Worm (Caenorhabditis elegans) whole organism, L1 larva: ENCODE measurements around the gene W07G4.8.
A peak's percentile ranks its signal among the peaks of the same experiment; 100 is the strongest.

Experiments
- C04F5.9 ChIP-seq: sonication (generic microtip); optimal IDR thresholded peaks from 2 replicates; lab custom pipeline; 2016; ENCODE audit warnings: missing genetic modification characterization, missing compliant biosample characterization
- C16A3.4 ChIP-seq: fragments of 150-350 bp; optimal IDR thresholded peaks from 2 replicates; lab custom pipeline; 2014; ENCODE audit warnings: missing biosample characterization, missing genetic modification characterization
- C34B4.2 ChIP-seq: sonication (generic microtip); optimal IDR thresholded peaks from 2 replicates; lab custom pipeline; 2017; ENCODE audit warnings: mild to moderate bottlenecking, missing genetic modification characterization, missing compliant biosample characterization
- F16B12.6 ChIP-seq: fragments of 150-350 bp; optimal IDR thresholded peaks from 2 replicates; lab custom pipeline; 2014; ENCODE audit warnings: missing biosample characterization, missing genetic modification characterization
- alr-1 ChIP-seq: fragments of 200-800 bp; sonication (Bioruptor generic); optimal IDR thresholded peaks from 2 replicates; lab custom pipeline; 2018; ENCODE audit warnings: borderline replicate concordance, mild to moderate bottlenecking, missing genetic modification characterization, missing compliant biosample characterization
- aly-2 ChIP-seq: fragments of 150-350 bp; optimal IDR thresholded peaks from 2 replicates; lab custom pipeline; 2014; ENCODE audit warnings: missing biosample characterization, missing genetic modification characterization
- blmp-1 ChIP-seq: fragments of 150-350 bp; optimal IDR thresholded peaks from 2 replicates; lab custom pipeline; 2014; ENCODE audit warnings: missing biosample characterization, missing genetic modification characterization
- ceh-63 ChIP-seq: fragments of 200-800 bp; sonication (Bioruptor generic); optimal IDR thresholded peaks from 2 replicates; lab custom pipeline; 2018; ENCODE audit warnings: mild to moderate bottlenecking, missing genetic modification characterization, missing compliant biosample characterization
- ceh-82 ChIP-seq, 3 experiments: fragments of 150-350 bp in 1 of 3; sonication (generic microtip) in 2 of 3; optimal IDR thresholded peaks; 2 replicates each; lab custom pipeline; 2014 to 2017; ENCODE audit warnings: missing biosample characterization in 3 of 3, missing genetic modification characterization in 3 of 3
- ceh-88 ChIP-seq: fragments of 200-800 bp; sonication (Bioruptor generic); IDR thresholded peaks from 2 replicates; pipeline ENCODE4 v1.3.6; 2022; ENCODE audit warnings: missing genetic modification characterization, missing compliant biosample characterization
- ceh-90 ChIP-seq: sonication (generic microtip); optimal IDR thresholded peaks from 2 replicates; lab custom pipeline; 2016; ENCODE audit warnings: missing genetic modification characterization, missing compliant biosample characterization
- ces-1 ChIP-seq: fragments of 150-350 bp; optimal IDR thresholded peaks from 2 replicates; lab custom pipeline; 2014; ENCODE audit warnings: missing biosample characterization, missing genetic modification reagents, missing genetic modification characterization
- dpl-1 ChIP-seq, 3 experiments: fragments of 150-350 bp in 2 of 3; sonication (generic microtip) in 1 of 3; optimal IDR thresholded peaks; 2 replicates each; lab custom pipeline; 2014 to 2017; ENCODE audit warnings: missing biosample characterization in 3 of 3, missing genetic modification characterization in 3 of 3, missing genetic modification reagents in 3 of 3
- efl-3 ChIP-seq: fragments of 200-800 bp; sonication (Bioruptor generic); optimal IDR thresholded peaks from 2 replicates; lab custom pipeline; 2018; ENCODE audit warnings: mild to moderate bottlenecking, missing genetic modification characterization, missing compliant biosample characterization
- egl-27 ChIP-seq, 2 experiments: fragments of 150-350 bp in 1 of 2; sonication (generic microtip); optimal IDR thresholded peaks; 3 replicates each; lab custom pipeline; 2017 to 2018; ENCODE audit warnings: missing biosample characterization in 2 of 2, missing genetic modification characterization in 2 of 2, missing genetic modification reagents in 2 of 2
- elt-2 ChIP-seq: sonication (generic microtip); optimal IDR thresholded peaks from 2 replicates; lab custom pipeline; 2016; ENCODE audit warnings: missing genetic modification characterization, mild to moderate bottlenecking, inconsistent platforms, missing compliant biosample characterization, missing genetic modification reagents
- elt-3 ChIP-seq, 6 experiments: fragments of 150-350 bp in 1 of 6; sonication (generic microtip); optimal IDR thresholded peaks; 2 replicates each; lab custom pipeline; 2017 to 2018; ENCODE audit warnings: missing biosample characterization in 6 of 6, missing genetic modification characterization in 6 of 6, inconsistent platforms in 1 of 6
- fkh-10 ChIP-seq: sonication (generic microtip); optimal IDR thresholded peaks from 2 replicates; lab custom pipeline; 2017; ENCODE audit warnings: missing biosample characterization, missing genetic modification reagents, missing genetic modification characterization
- fkh-4 ChIP-seq: sonication (generic microtip); optimal IDR thresholded peaks from 2 replicates; lab custom pipeline; 2016; ENCODE audit warnings: missing compliant biosample characterization, missing genetic modification characterization, borderline replicate concordance
- fos-1 ChIP-seq: fragments of 150-350 bp; optimal IDR thresholded peaks from 2 replicates; lab custom pipeline; 2014; ENCODE audit warnings: missing biosample characterization, missing genetic modification characterization
- grh-1 ChIP-seq: fragments of 200-800 bp; sonication (Bioruptor generic); IDR thresholded peaks from 2 replicates; pipeline ENCODE4 v1.3.6; 2022; ENCODE audit warnings: missing genetic modification reagents, missing genetic modification characterization, missing compliant biosample characterization
- hlh-17 ChIP-seq: fragments of 200-800 bp; sonication (Bioruptor generic); optimal IDR thresholded peaks from 2 replicates; lab custom pipeline; 2018; ENCODE audit warnings: missing genetic modification characterization, mild to moderate bottlenecking, missing compliant biosample characterization, moderate library complexity, borderline replicate concordance
- hpl-2 ChIP-seq: fragments of 150-350 bp; optimal IDR thresholded peaks from 2 replicates; lab custom pipeline; 2014; ENCODE audit warnings: missing biosample characterization, missing genetic modification reagents, missing genetic modification characterization
- isw-1 ChIP-seq: fragments of 200-800 bp; sonication (Bioruptor generic); IDR thresholded peaks from 2 replicates; pipeline ENCODE4 v1.3.6; 2022; ENCODE audit warnings: missing genetic modification characterization, missing compliant biosample characterization
- lin-13 ChIP-seq: fragments of 150-350 bp; optimal IDR thresholded peaks from 2 replicates; lab custom pipeline; 2014; ENCODE audit warnings: missing biosample characterization, missing genetic modification reagents, missing genetic modification characterization
- lin-14 ChIP-seq: fragments of 200-800 bp; sonication (Bioruptor generic); optimal IDR thresholded peaks from 2 replicates; lab custom pipeline; 2018; ENCODE audit warnings: mild to moderate bottlenecking, missing genetic modification characterization, moderate library complexity, missing compliant biosample characterization
- lin-15B ChIP-seq: fragments of 150-350 bp; sonication (generic microtip); optimal IDR thresholded peaks from 3 replicates; lab custom pipeline; 2014; ENCODE audit warnings: missing biosample characterization, missing genetic modification characterization
- lir-3 ChIP-seq: sonication (generic microtip); optimal IDR thresholded peaks from 2 replicates; lab custom pipeline; 2016; ENCODE audit warnings: mild to moderate bottlenecking, missing genetic modification characterization, moderate library complexity, missing compliant biosample characterization; ENCODE audit not compliant: poor library complexity
- mdl-1 ChIP-seq, 2 experiments: fragments of 150-350 bp; optimal IDR thresholded peaks; 2 replicates each; lab custom pipeline; 2014 to 2017; ENCODE audit warnings: missing biosample characterization in 2 of 2, missing genetic modification characterization in 2 of 2, inconsistent platforms in 1 of 2
- mef-2 ChIP-seq: fragments of 150-350 bp; optimal IDR thresholded peaks from 2 replicates; lab custom pipeline; 2014; ENCODE audit warnings: missing biosample characterization, missing genetic modification characterization
- mep-1 ChIP-seq: fragments of 150-350 bp; optimal IDR thresholded peaks from 2 replicates; lab custom pipeline; 2014; ENCODE audit warnings: missing biosample characterization, missing genetic modification characterization
- nhr-11 ChIP-seq: fragments of 150-350 bp; optimal IDR thresholded peaks from 2 replicates; lab custom pipeline; 2014; ENCODE audit warnings: missing biosample characterization, missing genetic modification characterization
- nhr-12 ChIP-seq: sonication (generic microtip); optimal IDR thresholded peaks from 2 replicates; lab custom pipeline; 2017; ENCODE audit warnings: missing biosample characterization, missing genetic modification characterization
- nhr-19 ChIP-seq: fragments of 200-800 bp; sonication (Bioruptor generic); conservative IDR thresholded peaks from 2 replicates; pipeline ENCODE4 v1.3.6; 2022; ENCODE audit warnings: missing genetic modification characterization, missing compliant biosample characterization
- nhr-237 ChIP-seq: fragments of 150-350 bp; optimal IDR thresholded peaks from 2 replicates; lab custom pipeline; 2014; ENCODE audit warnings: missing biosample characterization, missing genetic modification characterization
- nhr-28 ChIP-seq: fragments of 150-350 bp; optimal IDR thresholded peaks from 2 replicates; lab custom pipeline; 2014; ENCODE audit warnings: missing biosample characterization, missing genetic modification characterization
- nhr-47 ChIP-seq: sonication (generic microtip); optimal IDR thresholded peaks from 2 replicates; lab custom pipeline; 2016; ENCODE audit warnings: mild to moderate bottlenecking, missing genetic modification characterization, moderate library complexity, missing compliant biosample characterization
- nhr-71 ChIP-seq: sonication (generic microtip); optimal IDR thresholded peaks from 2 replicates; lab custom pipeline; 2016; ENCODE audit warnings: mild to moderate bottlenecking, missing genetic modification characterization, moderate library complexity, missing compliant biosample characterization
- nhr-76 ChIP-seq: sonication (generic microtip); optimal IDR thresholded peaks from 2 replicates; lab custom pipeline; 2017; ENCODE audit warnings: missing biosample characterization, missing genetic modification characterization
- nhr-77 ChIP-seq: fragments of 150-350 bp; optimal IDR thresholded peaks from 2 replicates; lab custom pipeline; 2014; ENCODE audit warnings: missing biosample characterization, missing genetic modification characterization
- nhr-84 ChIP-seq: sonication (generic microtip); optimal IDR thresholded peaks from 2 replicates; lab custom pipeline; 2017; ENCODE audit warnings: missing biosample characterization, missing genetic modification characterization
- pag-3 ChIP-seq: sonication (generic microtip); optimal IDR thresholded peaks from 2 replicates; lab custom pipeline; 2017; ENCODE audit warnings: missing genetic modification characterization, mild to moderate bottlenecking, missing compliant biosample characterization, antibody characterized with exemption, borderline replicate concordance; ENCODE audit not compliant: insufficient read depth
- rnt-1 ChIP-seq: sonication (generic microtip); optimal IDR thresholded peaks from 2 replicates; lab custom pipeline; 2016; ENCODE audit warnings: mild to moderate bottlenecking, missing genetic modification characterization, moderate library complexity, missing compliant biosample characterization
- skn-1 ChIP-seq: fragments of 150-350 bp; optimal IDR thresholded peaks from 2 replicates; lab custom pipeline; 2014; ENCODE audit warnings: missing biosample characterization, missing genetic modification characterization
- snu-23 ChIP-seq: sonication (generic microtip); optimal IDR thresholded peaks from 2 replicates; lab custom pipeline; 2016; ENCODE audit warnings: missing genetic modification characterization, missing compliant biosample characterization
- sptf-1 ChIP-seq: fragments of 150-350 bp; optimal IDR thresholded peaks from 2 replicates; lab custom pipeline; 2014; ENCODE audit warnings: missing biosample characterization, missing genetic modification characterization
- tbx-2 ChIP-seq: sonication (generic microtip); optimal IDR thresholded peaks from 2 replicates; lab custom pipeline; 2016; ENCODE audit warnings: missing genetic modification characterization, missing compliant biosample characterization
- unc-130 ChIP-seq: fragments of 150-350 bp; optimal IDR thresholded peaks from 2 replicates; lab custom pipeline; 2017; ENCODE audit warnings: missing biosample characterization, missing genetic modification characterization, inconsistent platforms
- unc-30 ChIP-seq: sonication (generic microtip); optimal IDR thresholded peaks from 2 replicates; lab custom pipeline; 2017; ENCODE audit warnings: missing biosample characterization, missing genetic modification characterization
- unc-62 ChIP-seq: fragments of 150-350 bp; optimal IDR thresholded peaks from 2 replicates; lab custom pipeline; 2014; ENCODE audit warnings: missing biosample characterization, missing genetic modification reagents, missing genetic modification characterization
- xbp-1 ChIP-seq: sonication (generic microtip); optimal IDR thresholded peaks from 2 replicates; lab custom pipeline; 2016; ENCODE audit warnings: missing genetic modification characterization, missing compliant biosample characterization
- ztf-11 ChIP-seq, 2 experiments: sonication (generic microtip); optimal IDR thresholded peaks; 2 replicates each; lab custom pipeline; 2016 to 2017; ENCODE audit warnings: missing genetic modification characterization in 2 of 2, missing biosample characterization in 1 of 2, missing compliant biosample characterization in 1 of 2
- ztf-4 ChIP-seq: fragments of 150-350 bp; optimal IDR thresholded peaks from 2 replicates; lab custom pipeline; 2014; ENCODE audit warnings: missing biosample characterization, missing genetic modification characterization

W07G4.8 gene

DNA sequence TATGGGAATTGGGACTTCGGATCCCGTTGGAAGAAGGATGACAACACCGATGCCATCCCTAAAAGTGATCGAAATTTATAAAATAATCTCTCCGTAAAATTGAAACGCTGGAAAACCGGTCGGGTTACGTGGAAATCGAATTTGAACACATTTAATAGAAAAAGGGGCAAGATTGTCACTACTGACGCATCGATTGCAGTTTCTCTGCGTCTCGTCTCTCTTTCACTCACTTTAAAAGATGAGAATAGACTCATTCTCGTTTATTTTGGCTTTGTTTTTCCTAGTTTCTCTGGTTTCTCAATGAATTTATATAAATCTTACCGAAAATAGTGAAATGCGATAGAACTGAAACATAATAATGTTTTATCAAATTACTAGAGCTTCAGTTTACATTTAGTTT is 7.7 kb downstream of the W07G4.8 start, which contains the start of gene scyl-1:
Gene scyl-1 (minus strand): TSS at position 56 of the 400 bp plus-strand sequence.
- TF ChIP-seq dpl-1 (GFP tag; optimal IDR thresholded peaks at IDR 0.05; lab: Kevin White, UChicago), result peak; percentile 58 to 91 (median 77)
- peak; percentile 91 for TF ChIP-seq nhr-71 (tag; lab: Kevin White, UChicago)
- no peak for TF ChIP-seq nhr-28 (tag; lab: Kevin White, UChicago)
- no peak for TF ChIP-seq alr-1 (tag; lab: Kevin White, UChicago)
- no peak for TF ChIP-seq lin-15B (tag; lab: Kevin White, UChicago)
- TF ChIP-seq nhr-19 (GFP tag; lab: Robert Waterston, UW), result peak; percentile 89
- peak; percentile 84 for TF ChIP-seq nhr-47 (tag; lab: Kevin White, UChicago)
- peak; percentile 3 for TF ChIP-seq fkh-10 (GFP tag; lab: Kevin White, UChicago)
- TF ChIP-seq ceh-82 (tag; optimal IDR thresholded peaks at IDR 0.05; lab: Kevin White, UChicago), result peak; percentile 37 to 73 (median 64)
- no peak for TF ChIP-seq hlh-17 (GFP tag; lab: Kevin White, UChicago)
- peak; percentile 52 for TF ChIP-seq ztf-4 (tag; lab: Kevin White, UChicago)
- peak; percentile 89 for TF ChIP-seq rnt-1 (tag; lab: Kevin White, UChicago)
- TF ChIP-seq nhr-237 (tag; lab: Kevin White, UChicago), result peak; percentile 27
- peak in 2 of 6 experiments; percentile 48 to 64 for TF ChIP-seq elt-3 (tag; optimal IDR thresholded peaks at IDR 0.05; lab: Kevin White, UChicago)
- TF ChIP-seq efl-3 (GFP tag; lab: Kevin White, UChicago), result no peak
- TF ChIP-seq unc-62 (GFP tag; lab: Kevin White, UChicago), result no peak
- peak; percentile 25 for TF ChIP-seq lir-3 (tag; lab: Kevin White, UChicago)
- peak in 1 of 2 experiments; percentile 31 for TF ChIP-seq ztf-11 (tag; optimal IDR thresholded peaks at IDR 0.05; lab: Kevin White, UChicago)
- TF ChIP-seq C34B4.2 (tag; lab: Kevin White, UChicago), result no peak
- peak; percentile 71 for TF ChIP-seq skn-1 (tag; lab: Kevin White, UChicago)
- no peak for TF ChIP-seq fkh-4 (tag; lab: Kevin White, UChicago)
- peak; percentile 20 for TF ChIP-seq C04F5.9 (tag; lab: Kevin White, UChicago)
- TF ChIP-seq mep-1 (tag; lab: Kevin White, UChicago), result peak; percentile 76
- no peak for TF ChIP-seq ceh-90 (tag; lab: Kevin White, UChicago)
- peak; percentile 90 for TF ChIP-seq lin-14 (GFP tag; lab: Kevin White, UChicago)
- peak; percentile 88 for TF ChIP-seq C16A3.4
- TF ChIP-seq nhr-84 (tag; lab: Kevin White, UChicago), result no peak
- peak; percentile 37 for TF ChIP-seq elt-2 (tag; lab: Kevin White, UChicago)
- no peak for TF ChIP-seq pag-3 (tag; lab: Kevin White, UChicago)
- peak; percentile 8 for TF ChIP-seq mef-2 (tag; lab: Kevin White, UChicago)
- peak; percentile 64 for TF ChIP-seq nhr-77 (tag; lab: Kevin White, UChicago)
- TF ChIP-seq nhr-11 (tag; lab: Kevin White, UChicago), result peak; percentile 21
- peak; percentile 30; the same call in 1 of the 2 replicates for TF ChIP-seq isw-1
- TF ChIP-seq nhr-76, result no peak
- no peak for TF ChIP-seq sptf-1 (tag; lab: Kevin White, UChicago)
- peak; percentile 78 for TF ChIP-seq xbp-1 (tag; lab: Kevin White, UChicago)
- peak; percentile 67 for TF ChIP-seq aly-2 (tag; lab: Kevin White, UChicago)
- TF ChIP-seq lin-13 (GFP tag; lab: Kevin White, UChicago), result peak; percentile 71
- peak; percentile 67 for TF ChIP-seq unc-130 (tag; lab: Kevin White, UChicago)
- no peak for TF ChIP-seq unc-30 (tag; lab: Kevin White, UChicago)
- peak; percentile 87 for TF ChIP-seq tbx-2
- no peak for TF ChIP-seq egl-27 (tag; optimal IDR thresholded peaks at IDR 0.05; lab: Kevin White, UChicago)
- no peak for TF ChIP-seq ceh-63 (GFP tag; lab: Kevin White, UChicago)
- TF ChIP-seq F16B12.6 (tag; lab: Kevin White, UChicago), result peak; percentile 27
- peak; percentile 45 for TF ChIP-seq fos-1 (tag; lab: Kevin White, UChicago)
- peak; percentile 76 for TF ChIP-seq blmp-1 (tag; lab: Kevin White, UChicago)
- no peak for TF ChIP-seq ceh-88 (GFP tag; lab: Robert Waterston, UW)
- TF ChIP-seq hpl-2 (GFP tag; lab: Kevin White, UChicago), result no peak
- no peak for TF ChIP-seq ces-1 (GFP tag; lab: Kevin White, UChicago)
- TF ChIP-seq mdl-1 (tag; optimal IDR thresholded peaks at IDR 0.05; lab: Kevin White, UChicago), result peak in 1 of 2 experiments; percentile 55
- peak; percentile 83 for TF ChIP-seq grh-1 (GFP tag; lab: Robert Waterston, UW)
- TF ChIP-seq nhr-12 (tag; lab: Kevin White, UChicago), result no peak
- TF ChIP-seq snu-23 (GFP tag; lab: Kevin White, UChicago), result peak; percentile 90
